Worm (Caenorhabditis elegans) whole organism, mixed stage, embryonic: ENCODE results near the gene srbc-62.

Experiments
- M03D4.4 ChIP-seq: sonication (generic microtip); optimal IDR thresholded peaks from 2 replicates; lab custom pipeline; 2017; ENCODE audit warnings: mild to moderate bottlenecking, missing genetic modification characterization, missing compliant biosample characterization
- bed-3 ChIP-seq: fragments of 200-800 bp; sonication (Bioruptor generic); optimal IDR thresholded peaks from 3 replicates; lab custom pipeline; 2018; ENCODE audit warnings: mild to moderate bottlenecking, missing genetic modification characterization, moderate library complexity, missing compliant biosample characterization
- blmp-1 ChIP-seq: fragments of 150-350 bp; optimal IDR thresholded peaks from 2 replicates; lab custom pipeline; 2014; ENCODE audit warnings: missing biosample characterization, missing genetic modification characterization
- ceh-39 ChIP-seq: fragments of 150-350 bp; optimal IDR thresholded peaks from 2 replicates; lab custom pipeline; 2014; ENCODE audit warnings: missing biosample characterization, missing genetic modification characterization
- ceh-83 ChIP-seq: fragments of 200-800 bp; sonication (Bioruptor generic); optimal IDR thresholded peaks from 2 replicates; lab custom pipeline; 2018; ENCODE audit warnings: mild to moderate bottlenecking, missing genetic modification characterization, missing compliant biosample characterization
- ces-1 ChIP-seq: fragments of 150-350 bp; optimal IDR thresholded peaks from 2 replicates; lab custom pipeline; 2014; ENCODE audit warnings: missing biosample characterization, missing genetic modification reagents, missing genetic modification characterization
- cnd-1 ChIP-seq: fragments of 200-800 bp; sonication (Bioruptor generic); optimal IDR thresholded peaks from 2 replicates; lab custom pipeline; 2018; ENCODE audit warnings: mild to moderate bottlenecking, missing genetic modification characterization, missing compliant biosample characterization
- drap-1 ChIP-seq: fragments of 200-800 bp; sonication (Bioruptor generic); optimal IDR thresholded peaks from 3 replicates; lab custom pipeline; 2018; ENCODE audit warnings: mild to moderate bottlenecking, missing genetic modification characterization, missing compliant biosample characterization
- elt-1 ChIP-seq: sonication (generic microtip); optimal IDR thresholded peaks from 2 replicates; lab custom pipeline; 2017; ENCODE audit warnings: missing genetic modification characterization, mild to moderate bottlenecking, missing compliant biosample characterization, antibody characterized with exemption, moderate library complexity, borderline replicate concordance; ENCODE audit not compliant: insufficient read depth
- elt-3 ChIP-seq: fragments of 150-350 bp; optimal IDR thresholded peaks from 2 replicates; lab custom pipeline; 2014; ENCODE audit warnings: missing biosample characterization, missing genetic modification characterization
- flh-1 ChIP-seq: fragments of 200-800 bp; sonication (Bioruptor generic); optimal IDR thresholded peaks from 2 replicates; lab custom pipeline; 2018; ENCODE audit warnings: mild to moderate bottlenecking, missing genetic modification characterization, moderate library complexity, missing compliant biosample characterization
- ham-2 ChIP-seq: fragments of 200-800 bp; sonication (Bioruptor generic); optimal IDR thresholded peaks from 2 replicates; lab custom pipeline; 2018; ENCODE audit warnings: mild to moderate bottlenecking, missing genetic modification characterization, missing compliant biosample characterization
- hlh-1 ChIP-seq: fragments of 150-350 bp; optimal IDR thresholded peaks from 2 replicates; lab custom pipeline; 2014; ENCODE audit warnings: missing biosample characterization, missing genetic modification reagents, missing genetic modification characterization
- lin-13 ChIP-seq: fragments of 150-350 bp; optimal IDR thresholded peaks from 2 replicates; lab custom pipeline; 2014; ENCODE audit warnings: missing biosample characterization, missing genetic modification characterization
- lin-32 ChIP-seq: fragments of 200-800 bp; sonication (Bioruptor generic); optimal IDR thresholded peaks from 2 replicates; lab custom pipeline; 2018; ENCODE audit warnings: mild to moderate bottlenecking, missing genetic modification characterization, missing compliant biosample characterization
- lsy-2 ChIP-seq: fragments of 150-350 bp; optimal IDR thresholded peaks from 2 replicates; lab custom pipeline; 2014; ENCODE audit warnings: missing biosample characterization, missing genetic modification characterization
- mab-5 ChIP-seq: fragments of 150-350 bp; optimal IDR thresholded peaks from 2 replicates; lab custom pipeline; 2014; ENCODE audit warnings: missing biosample characterization, missing genetic modification characterization
- mep-1 ChIP-seq: fragments of 150-350 bp; optimal IDR thresholded peaks from 2 replicates; lab custom pipeline; 2017; ENCODE audit warnings: missing biosample characterization, missing genetic modification reagents, missing genetic modification characterization, inconsistent platforms
- mls-2 ChIP-seq: sonication (generic microtip); optimal IDR thresholded peaks from 2 replicates; lab custom pipeline; 2016; ENCODE audit warnings: mild to moderate bottlenecking, missing genetic modification characterization, moderate library complexity, missing compliant biosample characterization
- nhr-12 ChIP-seq: fragments of 150-350 bp; optimal IDR thresholded peaks from 2 replicates; lab custom pipeline; 2014; ENCODE audit warnings: missing biosample characterization, missing genetic modification characterization
- nhr-2 ChIP-seq: fragments of 150-350 bp; optimal IDR thresholded peaks from 2 replicates; lab custom pipeline; 2014; ENCODE audit warnings: missing biosample characterization, missing genetic modification characterization
- nhr-237 ChIP-seq: fragments of 150-350 bp; optimal IDR thresholded peaks from 2 replicates; lab custom pipeline; 2014; ENCODE audit warnings: missing biosample characterization, missing genetic modification characterization
- nhr-76 ChIP-seq: sonication (generic microtip); optimal IDR thresholded peaks from 2 replicates; lab custom pipeline; 2017; ENCODE audit warnings: missing biosample characterization, missing genetic modification characterization
- pha-4 ChIP-seq: fragments of 150-350 bp; optimal IDR thresholded peaks from 2 replicates; lab custom pipeline; 2018; ENCODE audit warnings: missing biosample characterization, missing genetic modification reagents, missing genetic modification characterization
- sem-2 ChIP-seq: fragments of 200-800 bp; sonication (Bioruptor generic); optimal IDR thresholded peaks from 2 replicates; lab custom pipeline; 2018; ENCODE audit warnings: mild to moderate bottlenecking, missing genetic modification characterization, missing compliant biosample characterization
- snpc-4 ChIP-seq: fragments of 150-350 bp; optimal IDR thresholded peaks from 2 replicates; lab custom pipeline; 2014; ENCODE audit warnings: missing biosample characterization, missing genetic modification characterization
- sptf-1 ChIP-seq: sonication (generic microtip); optimal IDR thresholded peaks from 2 replicates; lab custom pipeline; 2017; ENCODE audit warnings: mild to moderate bottlenecking, missing genetic modification characterization, moderate library complexity, missing compliant biosample characterization
- tbx-8 ChIP-seq: fragments of 200-800 bp; sonication (Bioruptor generic); optimal IDR thresholded peaks from 2 replicates; lab custom pipeline; 2018; ENCODE audit warnings: mild to moderate bottlenecking, missing genetic modification characterization, moderate library complexity, missing compliant biosample characterization
- unc-120 ChIP-seq: sonication (generic microtip); optimal IDR thresholded peaks from 2 replicates; lab custom pipeline; 2017; ENCODE audit warnings: missing genetic modification characterization, missing compliant biosample characterization; ENCODE audit not compliant: poor library complexity, severe bottlenecking
- unc-62 ChIP-seq: fragments of 150-350 bp; optimal IDR thresholded peaks from 2 replicates; lab custom pipeline; 2014; ENCODE audit warnings: missing biosample characterization, missing genetic modification reagents, missing genetic modification characterization
- zip-8 ChIP-seq: fragments of 150-350 bp; optimal IDR thresholded peaks from 2 replicates; lab custom pipeline; 2014; ENCODE audit warnings: missing biosample characterization, missing genetic modification characterization

srbc-62 gene

ce11 chrV:17232403-17232802 lies 14.6 kb downstream of the srbc-62 start:
- TF ChIP-seq drap-1 (GFP tag; lab: Kevin White, UChicago) (no peak), unc-120 (tag; lab: Kevin White, UChicago) (no peak), bed-3 (GFP tag; lab: Kevin White, UChicago) (no peak), elt-3 (no peak), ces-1 (GFP tag; lab: Kevin White, UChicago) (no peak), lin-32 (GFP tag; lab: Kevin White, UChicago) (no peak), mls-2 (tag; lab: Kevin White, UChicago) (no peak), lin-13 (no peak), elt-1 (tag; lab: Kevin White, UChicago) (no peak), ham-2 (GFP tag; lab: Kevin White, UChicago) (no peak), hlh-1 (tag; lab: Kevin White, UChicago) (no peak), snpc-4 (tag; lab: Kevin White, UChicago) (no peak), mab-5 (tag; lab: Kevin White, UChicago) (no peak), nhr-237 (tag; lab: Kevin White, UChicago) (no peak), sptf-1 (tag; lab: Kevin White, UChicago) (no peak), ceh-83 (no peak)

DNA sequence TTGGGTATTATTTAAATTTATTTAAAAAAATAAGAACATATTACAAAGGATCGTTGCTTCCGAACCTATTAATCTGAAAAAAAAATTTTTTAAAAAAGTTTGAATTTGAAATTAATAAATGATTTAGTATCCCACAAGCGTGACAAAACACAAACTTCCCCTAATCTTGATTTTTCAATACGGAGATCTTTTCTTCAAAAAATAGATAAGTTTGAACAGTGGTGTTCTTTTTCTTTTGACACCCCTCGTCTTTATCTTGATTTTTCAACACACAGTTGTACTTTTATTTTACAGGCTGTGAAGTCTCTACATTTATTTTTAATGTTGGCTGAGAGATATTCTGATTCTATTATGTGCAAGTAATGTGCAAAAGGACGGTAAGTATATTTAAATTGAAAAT lies 18.6 kb downstream of the srbc-62 start, which contains the start of gene T19C9.10:
T19C9.10 (plus strand) TSS at position 248 of the 400 bp plus-strand sequence.
- no peak for TF ChIP-seq pha-4 (tag; lab: Kevin White, UChicago)
- TF ChIP-seq nhr-76, result no peak
- peak; percentile 61 for TF ChIP-seq elt-1 (tag; lab: Kevin White, UChicago)

ce11 chrV:17238799-17239198 lies 21.0 kb downstream of the srbc-62 start, which contains the start of gene T19C9.8:
Gene T19C9.8, plus strand, starts transcription at chrV:17239097.
- TF ChIP-seq bed-3 (GFP tag; lab: Kevin White, UChicago), result no peak
- no peak for TF ChIP-seq unc-120 (tag; lab: Kevin White, UChicago)
- TF ChIP-seq ceh-83, result no peak
- TF ChIP-seq elt-1 (tag; lab: Kevin White, UChicago), result no peak
- no peak for TF ChIP-seq mls-2 (tag; lab: Kevin White, UChicago)
- TF ChIP-seq flh-1 (GFP tag; lab: Kevin White, UChicago), result no peak
- TF ChIP-seq blmp-1 (tag; lab: Kevin White, UChicago), result no peak
- TF ChIP-seq nhr-2, result no peak
- TF ChIP-seq mep-1 (tag; lab: Kevin White, UChicago), result no peak
- no peak for TF ChIP-seq sem-2
- no peak for TF ChIP-seq nhr-12 (tag; lab: Kevin White, UChicago)
- TF ChIP-seq lsy-2 (tag; lab: Kevin White, UChicago), result no peak
- TF ChIP-seq tbx-8 (GFP tag; lab: Kevin White, UChicago), result no peak
- no peak for TF ChIP-seq zip-8 (tag; lab: Kevin White, UChicago)
- TF ChIP-seq ceh-39 (tag; lab: Kevin White, UChicago), result no peak
- no peak for TF ChIP-seq cnd-1 (tag; lab: Kevin White, UChicago)

DNA sequence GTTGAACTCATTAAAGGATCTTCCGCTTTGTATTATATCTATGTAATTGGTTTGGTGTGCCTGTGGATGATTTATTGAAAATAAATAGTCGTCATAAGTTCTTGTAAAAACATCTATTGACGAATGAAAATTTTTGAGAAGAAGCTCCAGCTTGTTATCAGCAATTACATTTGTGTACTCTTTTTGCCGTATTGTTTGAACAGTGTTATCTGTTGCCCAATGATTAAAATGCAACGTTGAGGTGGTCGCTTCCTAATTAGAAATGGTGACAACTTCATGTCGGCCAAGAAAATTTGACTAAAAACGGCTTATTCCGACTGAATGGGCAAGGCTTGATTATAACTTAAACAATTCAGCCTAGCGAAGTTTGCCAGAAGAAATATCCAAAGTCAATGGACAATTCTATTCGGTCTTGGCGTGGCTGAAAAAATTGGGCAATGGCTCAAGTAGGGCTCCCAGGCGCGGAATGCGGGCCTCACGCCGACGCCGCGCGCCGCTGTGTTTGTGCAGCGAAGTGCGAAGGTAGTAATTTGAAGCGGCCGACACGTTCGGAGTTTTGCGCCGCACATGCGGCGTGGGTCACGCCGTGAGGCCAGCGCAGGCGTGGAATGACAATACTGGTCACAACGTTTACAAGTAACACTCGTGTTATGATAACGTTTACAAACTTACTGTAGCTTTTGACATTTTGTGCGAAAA lies 22.9 kb downstream of the srbc-62 start:
- TF ChIP-seq unc-62 (GFP tag; lab: Kevin White, UChicago) (no peak), elt-3 (no peak), ham-2 (GFP tag; lab: Kevin White, UChicago) (no peak), bed-3 (GFP tag; lab: Kevin White, UChicago) (no peak), pha-4 (tag; lab: Kevin White, UChicago) (no peak), nhr-2 (no peak), M03D4.4 (tag; lab: Kevin White, UChicago) (no peak), nhr-12 (tag; lab: Kevin White, UChicago) (no peak), blmp-1 (tag; lab: Kevin White, UChicago) (no peak), lin-13 (no peak), ceh-83 (no peak), flh-1 (GFP tag; lab: Kevin White, UChicago) (no peak), tbx-8 (GFP tag; lab: Kevin White, UChicago) (no peak), drap-1 (GFP tag; lab: Kevin White, UChicago) (no peak), nhr-76 (no peak), mls-2 (tag; lab: Kevin White, UChicago) (no peak), zip-8 (tag; lab: Kevin White, UChicago) (no peak), lin-32 (GFP tag; lab: Kevin White, UChicago) (no peak)
